Worm (Caenorhabditis elegans) whole organism, midembryonic: ENCODE measurements around the gene F52D2.12.

Experiments
- T22C8.4 ChIP-seq: fragments of 200-800 bp; sonication (Bioruptor generic); IDR thresholded peaks from 2 replicates; pipeline ENCODE4 v1.3.6; 2022; ENCODE audit warnings: missing genetic modification characterization, missing compliant biosample characterization
- cog-1 ChIP-seq: sonication (generic microtip); optimal IDR thresholded peaks from 2 replicates; lab custom pipeline; 2016; ENCODE audit warnings: missing genetic modification characterization, missing compliant biosample characterization
- flt-1 ChIP-seq: fragments of 200-800 bp; sonication (Bioruptor generic); IDR thresholded peaks from 2 replicates; pipeline ENCODE4 v1.3.6; 2022; ENCODE audit warnings: missing genetic modification characterization, missing compliant biosample characterization
- klf-2 ChIP-seq: fragments of 200-800 bp; sonication (Bioruptor generic); conservative IDR thresholded peaks from 2 replicates; pipeline ENCODE4 v1.3.6; 2022; ENCODE audit warnings: missing genetic modification reagents, missing genetic modification characterization, missing compliant biosample characterization
- med-1 ChIP-seq: sonication (generic microtip); optimal IDR thresholded peaks from 2 replicates; lab custom pipeline; 2017; ENCODE audit warnings: missing genetic modification characterization, mild to moderate bottlenecking, missing compliant biosample characterization, antibody characterized with exemption, missing genetic modification reagents; ENCODE audit not compliant: insufficient read depth
- ref-1 ChIP-seq: fragments of 200-800 bp; sonication (Bioruptor generic); conservative IDR thresholded peaks from 2 replicates; pipeline ENCODE4 v1.3.6; 2022; ENCODE audit warnings: missing genetic modification reagents, missing genetic modification characterization, missing compliant biosample characterization
- tab-1 ChIP-seq: fragments of 200-800 bp; sonication (Bioruptor generic); IDR thresholded peaks from 2 replicates; pipeline ENCODE4 v1.3.6; 2022; ENCODE audit warnings: missing genetic modification characterization, missing compliant biosample characterization
- ztf-23 ChIP-seq: fragments of 200-800 bp; sonication (Bioruptor generic); IDR thresholded peaks from 2 replicates; pipeline ENCODE4 v1.3.6; 2022; ENCODE audit warnings: missing genetic modification reagents, missing genetic modification characterization, missing compliant biosample characterization
- ztf-29 ChIP-seq: fragments of 200-800 bp; sonication (Bioruptor generic); IDR thresholded peaks from 2 replicates; pipeline ENCODE4 v1.3.6; 2022; ENCODE audit warnings: missing genetic modification reagents, missing genetic modification characterization, missing compliant biosample characterization

- TF ChIP-seq flt-1 (GFP tag; lab: Robert Waterston, UW) (no peak), klf-2 (no peak), ztf-29 (GFP tag; lab: Robert Waterston, UW) (no peak), cog-1 (tag; lab: Kevin White, UChicago) (no peak), tab-1 (GFP tag; lab: Robert Waterston, UW) (no peak), ztf-23 (no peak), T22C8.4 (GFP tag; lab: Robert Waterston, UW) (no peak), ref-1 (GFP tag; lab: Robert Waterston, UW) (no peak), med-1 (no peak)
Measured at ce11 chrX:1935438-1935837, 42.4 kb upstream of the F52D2.12 start.
